Worm (Caenorhabditis elegans): Measurements from ENCODE around the gene Y44A6C.1.

DNA sequence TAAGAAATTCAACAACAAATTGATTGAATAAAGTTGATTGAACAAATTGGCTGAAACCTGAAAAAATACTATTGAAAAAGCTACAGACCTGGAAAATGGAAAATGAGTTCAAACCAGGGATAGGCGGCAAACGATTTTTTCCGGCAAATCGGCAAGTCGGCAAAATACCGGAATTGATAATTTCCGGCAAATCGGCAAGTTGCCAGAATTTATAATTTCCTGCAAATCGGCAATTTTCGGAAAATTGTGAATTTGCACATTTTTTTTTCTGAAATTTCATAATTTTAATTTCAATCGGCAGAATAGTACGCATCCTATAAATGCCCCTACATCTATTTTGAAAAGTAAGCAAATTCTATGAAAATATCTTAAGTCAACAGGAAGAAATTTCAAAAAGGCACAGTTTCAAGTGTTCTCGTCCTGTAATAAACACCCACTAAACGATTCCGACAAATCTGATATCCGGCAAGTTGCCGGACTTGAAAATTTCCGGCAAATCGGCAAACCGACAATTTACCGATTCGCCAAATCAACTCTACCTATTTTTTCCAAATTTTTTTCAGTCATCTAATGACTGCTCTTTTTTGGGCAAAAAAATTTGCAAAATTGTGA is 3.2 kb downstream of the Y44A6C.1 start:
- TF ChIP-seq ztf-29 (GFP tag; IDR thresholded peaks at IDR 0.05) (no peak), tab-1 (GFP tag; IDR thresholded peaks at IDR 0.05) (no peak), T22C8.4 (GFP tag; IDR thresholded peaks at IDR 0.05) (0 out of 2 replicates have a peak, but pooled peaks have one; percentile 8), ref-1 (GFP tag; conservative IDR thresholded peaks at IDR 0.05) (no peak), med-1 (GFP tag; optimal IDR thresholded peaks at IDR 0.05; ENCODE audit: insufficient read depth) (no peak), flt-1 (GFP tag; IDR thresholded peaks at IDR 0.05) (no peak)

Data from whole organism, midembryonic.